Worm (Caenorhabditis elegans) whole organism, late embryonic: ENCODE data around the gene atat-2.

ENCODE experiments used
- C08G9.2 ChIP-seq: sonication (generic microtip); optimal IDR thresholded peaks from 2 replicates; lab custom pipeline; 2016; ENCODE audit warnings: mild to moderate bottlenecking, missing genetic modification characterization, moderate library complexity, missing compliant biosample characterization
- K02D7.2 ChIP-seq: sonication (generic microtip); optimal IDR thresholded peaks from 2 replicates; lab custom pipeline; 2017; ENCODE audit warnings: mild to moderate bottlenecking, missing genetic modification characterization, missing compliant biosample characterization
- K09A11.1 ChIP-seq: sonication (generic microtip); optimal IDR thresholded peaks from 2 replicates; lab custom pipeline; 2017; ENCODE audit warnings: antibody characterized with exemption, mild to moderate bottlenecking, missing genetic modification characterization, missing compliant biosample characterization; ENCODE audit not compliant: insufficient read depth
- ahr-1 ChIP-seq: sonication (generic microtip); optimal IDR thresholded peaks from 2 replicates; lab custom pipeline; 2016; ENCODE audit warnings: missing genetic modification characterization, missing compliant biosample characterization
- ama-1 ChIP-seq: fragments of 150-350 bp; optimal IDR thresholded peaks from 2 replicates; lab custom pipeline; 2014
- ceh-18 ChIP-seq: sonication (generic microtip); optimal IDR thresholded peaks from 2 replicates; lab custom pipeline; 2016; ENCODE audit warnings: missing genetic modification characterization, missing compliant biosample characterization
- ceh-19 ChIP-seq: fragments of 200-800 bp; sonication (Bioruptor generic); optimal IDR thresholded peaks from 2 replicates; lab custom pipeline; 2018; ENCODE audit warnings: mild to moderate bottlenecking, missing genetic modification characterization, missing compliant biosample characterization
- ceh-2 ChIP-seq: sonication (generic microtip); optimal IDR thresholded peaks from 2 replicates; lab custom pipeline; 2016; ENCODE audit warnings: missing genotype, missing genetic modification characterization, missing compliant biosample characterization
- ceh-22 ChIP-seq: sonication (generic microtip); optimal IDR thresholded peaks from 2 replicates; lab custom pipeline; 2017; ENCODE audit warnings: missing biosample characterization, missing genetic modification characterization
- ceh-31 ChIP-seq: sonication (generic microtip); optimal IDR thresholded peaks from 2 replicates; lab custom pipeline; 2016; ENCODE audit warnings: missing genetic modification characterization, missing compliant biosample characterization
- ceh-34 ChIP-seq: sonication (generic microtip); optimal IDR thresholded peaks from 2 replicates; lab custom pipeline; 2016; ENCODE audit warnings: mild to moderate bottlenecking, missing genetic modification characterization, missing compliant biosample characterization
- ceh-45 ChIP-seq: fragments of 200-800 bp; sonication (Bioruptor generic); IDR thresholded peaks from 2 replicates; pipeline ENCODE4 v1.3.6; 2022; ENCODE audit warnings: missing genetic modification reagents, missing genetic modification characterization, missing compliant biosample characterization
- ceh-6 ChIP-seq: fragments of 200-800 bp; sonication (Bioruptor generic); optimal IDR thresholded peaks from 2 replicates; lab custom pipeline; 2018; ENCODE audit warnings: mild to moderate bottlenecking, missing genetic modification characterization, missing compliant biosample characterization
- ceh-9 ChIP-seq: sonication (generic microtip); optimal IDR thresholded peaks from 2 replicates; lab custom pipeline; 2016; ENCODE audit warnings: mild to moderate bottlenecking, missing genetic modification characterization, inconsistent platforms, missing compliant biosample characterization
- che-1 ChIP-seq: sonication (generic microtip); optimal IDR thresholded peaks from 2 replicates; lab custom pipeline; 2016; ENCODE audit warnings: mild to moderate bottlenecking, missing genetic modification characterization, missing compliant biosample characterization
- dve-1 ChIP-seq: sonication (generic microtip); optimal IDR thresholded peaks from 2 replicates; lab custom pipeline; 2017; ENCODE audit warnings: antibody characterized with exemption, mild to moderate bottlenecking, missing genetic modification characterization, missing compliant biosample characterization
- elt-2 ChIP-seq: sonication (generic microtip); optimal IDR thresholded peaks from 2 replicates; lab custom pipeline; 2016; ENCODE audit warnings: missing genetic modification reagents, missing genetic modification characterization, missing compliant biosample characterization
- elt-4 ChIP-seq: sonication (generic microtip); optimal IDR thresholded peaks from 2 replicates; lab custom pipeline; 2016; ENCODE audit warnings: missing genetic modification characterization, missing compliant biosample characterization
- ets-4 ChIP-seq: sonication (generic microtip); optimal IDR thresholded peaks from 2 replicates; lab custom pipeline; 2016; ENCODE audit warnings: missing genetic modification characterization, missing compliant biosample characterization
- eyg-1 ChIP-seq: sonication (generic microtip); optimal IDR thresholded peaks from 2 replicates; lab custom pipeline; 2016; ENCODE audit warnings: missing genotype, missing genetic modification characterization, missing compliant biosample characterization
- fax-1 ChIP-seq: sonication (generic microtip); optimal IDR thresholded peaks from 2 replicates; lab custom pipeline; 2016; ENCODE audit warnings: missing genotype, missing genetic modification characterization, missing compliant biosample characterization
- fkh-6 ChIP-seq: sonication (generic microtip); optimal IDR thresholded peaks from 2 replicates; lab custom pipeline; 2016; ENCODE audit warnings: missing genetic modification characterization, missing compliant biosample characterization
- gmeb-2 ChIP-seq: sonication (generic microtip); optimal IDR thresholded peaks from 2 replicates; lab custom pipeline; 2016; ENCODE audit warnings: missing genetic modification characterization, inconsistent platforms, missing compliant biosample characterization
- hlh-13 ChIP-seq: fragments of 200-800 bp; sonication (Bioruptor generic); optimal IDR thresholded peaks from 2 replicates; lab custom pipeline; 2018; ENCODE audit warnings: mild to moderate bottlenecking, missing genetic modification characterization, missing compliant biosample characterization
- hlh-15 ChIP-seq: sonication (generic microtip); optimal IDR thresholded peaks from 2 replicates; lab custom pipeline; 2016; ENCODE audit warnings: missing genetic modification characterization, missing compliant biosample characterization
- hlh-8 ChIP-seq: sonication (generic microtip); optimal IDR thresholded peaks from 2 replicates; lab custom pipeline; 2016; ENCODE audit warnings: missing genotype, missing genetic modification characterization, missing compliant biosample characterization
- lim-6 ChIP-seq: sonication (generic microtip); optimal IDR thresholded peaks from 2 replicates; lab custom pipeline; 2016; ENCODE audit warnings: missing genetic modification characterization, missing compliant biosample characterization
- lin-11 ChIP-seq: fragments of 200-800 bp; sonication (Bioruptor generic); optimal IDR thresholded peaks from 2 replicates; lab custom pipeline; 2018; ENCODE audit warnings: mild to moderate bottlenecking, missing genetic modification characterization, missing compliant biosample characterization
- madf-2 ChIP-seq: sonication (generic microtip); optimal IDR thresholded peaks from 2 replicates; lab custom pipeline; 2017; ENCODE audit warnings: missing genetic modification characterization, missing compliant biosample characterization
- mec-3 ChIP-seq: sonication (generic microtip); optimal IDR thresholded peaks from 2 replicates; lab custom pipeline; 2016; ENCODE audit warnings: borderline replicate concordance, missing genetic modification characterization, missing compliant biosample characterization
- nfya-1 ChIP-seq: sonication (generic microtip); optimal IDR thresholded peaks from 2 replicates; lab custom pipeline; 2017; ENCODE audit warnings: missing genetic modification characterization, mild to moderate bottlenecking, missing compliant biosample characterization, antibody characterized with exemption, moderate library complexity
- nhr-232 ChIP-seq: sonication (generic microtip); optimal IDR thresholded peaks from 2 replicates; lab custom pipeline; 2016; ENCODE audit warnings: missing genetic modification characterization, missing compliant biosample characterization
- odd-2 ChIP-seq: sonication (generic microtip); optimal IDR thresholded peaks from 2 replicates; lab custom pipeline; 2017; ENCODE audit warnings: antibody characterized with exemption, mild to moderate bottlenecking, missing genetic modification characterization, missing compliant biosample characterization
- pag-3 ChIP-seq: sonication (generic microtip); optimal IDR thresholded peaks from 2 replicates; lab custom pipeline; 2016; ENCODE audit warnings: missing compliant biosample characterization, missing genetic modification characterization, borderline replicate concordance
- pat-9 ChIP-seq: fragments of 200-800 bp; sonication (Bioruptor generic); optimal IDR thresholded peaks from 2 replicates; lab custom pipeline; 2018; ENCODE audit warnings: mild to moderate bottlenecking, missing genetic modification characterization, moderate library complexity, missing compliant biosample characterization
- pax-1 ChIP-seq: fragments of 150-350 bp; optimal IDR thresholded peaks from 2 replicates; lab custom pipeline; 2014; ENCODE audit warnings: missing biosample characterization, missing genetic modification characterization
- pha-2 ChIP-seq: sonication (generic microtip); optimal IDR thresholded peaks from 2 replicates; lab custom pipeline; 2017; ENCODE audit warnings: mild to moderate bottlenecking, missing genetic modification characterization, missing compliant biosample characterization
- pha-4 ChIP-seq: fragments of 150-350 bp; optimal IDR thresholded peaks from 2 replicates; lab custom pipeline; 2018; ENCODE audit warnings: missing biosample characterization, missing genetic modification reagents, missing genetic modification characterization
- pqm-1 ChIP-seq: sonication (generic microtip); optimal IDR thresholded peaks from 2 replicates; lab custom pipeline; 2016; ENCODE audit warnings: missing genetic modification characterization, missing compliant biosample characterization
- ref-2 ChIP-seq: sonication (generic microtip); optimal IDR thresholded peaks from 2 replicates; lab custom pipeline; 2016; ENCODE audit warnings: missing genetic modification characterization, missing compliant biosample characterization
- sdc-2 ChIP-seq: sonication (generic microtip); optimal IDR thresholded peaks from 2 replicates; lab custom pipeline; 2016; ENCODE audit warnings: missing genotype, missing genetic modification characterization, missing compliant biosample characterization
- sox-2 ChIP-seq: fragments of 200-800 bp; sonication (Bioruptor generic); IDR thresholded peaks from 2 replicates; pipeline ENCODE4 v1.3.6; 2022; ENCODE audit warnings: missing genetic modification reagents, missing genetic modification characterization, missing compliant biosample characterization
- sox-4 ChIP-seq: sonication (generic microtip); optimal IDR thresholded peaks from 2 replicates; lab custom pipeline; 2017; ENCODE audit warnings: mild to moderate bottlenecking, missing genetic modification characterization, inconsistent platforms, missing compliant biosample characterization
- syd-9 ChIP-seq: sonication (generic microtip); optimal IDR thresholded peaks from 2 replicates; lab custom pipeline; 2016; ENCODE audit warnings: mild to moderate bottlenecking, missing genetic modification characterization, moderate library complexity, missing compliant biosample characterization
- tbx-7 ChIP-seq: sonication (generic microtip); optimal IDR thresholded peaks from 2 replicates; lab custom pipeline; 2016; ENCODE audit warnings: missing genotype, missing genetic modification characterization, missing compliant biosample characterization
- unc-3 ChIP-seq, 2 experiments: fragments of 200-800 bp in 1 of 2; sonication (Bioruptor generic) in 1 of 2; sonication (generic microtip) in 1 of 2; conservative IDR thresholded peaks in 1 of 2; optimal IDR thresholded peaks in 1 of 2; 2 replicates each; pipeline versions ENCODE4 v1.3.6 to Lab custom; 2016 to 2022; ENCODE audit warnings: missing compliant biosample characterization in 2 of 2, missing genetic modification characterization in 2 of 2, missing genetic modification reagents in 1 of 2
- unc-86 ChIP-seq: sonication (generic microtip); optimal IDR thresholded peaks from 2 replicates; lab custom pipeline; 2016; ENCODE audit warnings: missing genetic modification characterization, missing compliant biosample characterization
- zip-5 ChIP-seq: sonication (generic microtip); optimal IDR thresholded peaks from 2 replicates; lab custom pipeline; 2016; ENCODE audit warnings: missing genetic modification characterization, missing compliant biosample characterization
- ztf-16 ChIP-seq: sonication (generic microtip); optimal IDR thresholded peaks from 2 replicates; lab custom pipeline; 2017; ENCODE audit warnings: missing genetic modification characterization, missing compliant biosample characterization

atat-2 gene

DNA sequence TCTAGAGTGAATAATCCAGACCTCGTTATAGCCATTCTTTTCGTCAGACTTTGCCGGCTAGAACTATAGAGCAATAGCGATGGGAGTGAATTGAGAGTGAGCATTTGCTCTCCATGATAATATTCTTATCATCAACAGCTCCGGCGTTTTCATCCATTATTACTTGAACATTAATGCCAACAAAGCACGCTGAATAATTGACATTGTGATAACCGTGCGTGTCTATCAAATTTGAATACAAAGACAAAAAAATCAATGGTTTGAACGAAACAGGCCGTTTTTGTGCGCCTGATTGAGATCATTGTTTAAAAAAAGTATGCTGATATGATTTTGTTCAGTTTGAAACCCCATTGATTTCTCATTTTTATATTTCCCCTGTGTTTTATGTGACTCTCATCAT, 9.3 kb upstream of the atat-2 start, which contains the start of gene dct-11:
Gene dct-11, minus strand, starts transcription at position 136 of the 400 bp plus-strand sequence.
- TF ChIP-seq ceh-18 (tag; lab: Kevin White, UChicago), result no peak
- peak; percentile 16 for TF ChIP-seq dve-1 (tag; lab: Kevin White, UChicago)
- TF ChIP-seq elt-2 (tag; lab: Kevin White, UChicago), result peak; percentile 30
- TF ChIP-seq, all 69 proteins: peak for 2

DNA sequence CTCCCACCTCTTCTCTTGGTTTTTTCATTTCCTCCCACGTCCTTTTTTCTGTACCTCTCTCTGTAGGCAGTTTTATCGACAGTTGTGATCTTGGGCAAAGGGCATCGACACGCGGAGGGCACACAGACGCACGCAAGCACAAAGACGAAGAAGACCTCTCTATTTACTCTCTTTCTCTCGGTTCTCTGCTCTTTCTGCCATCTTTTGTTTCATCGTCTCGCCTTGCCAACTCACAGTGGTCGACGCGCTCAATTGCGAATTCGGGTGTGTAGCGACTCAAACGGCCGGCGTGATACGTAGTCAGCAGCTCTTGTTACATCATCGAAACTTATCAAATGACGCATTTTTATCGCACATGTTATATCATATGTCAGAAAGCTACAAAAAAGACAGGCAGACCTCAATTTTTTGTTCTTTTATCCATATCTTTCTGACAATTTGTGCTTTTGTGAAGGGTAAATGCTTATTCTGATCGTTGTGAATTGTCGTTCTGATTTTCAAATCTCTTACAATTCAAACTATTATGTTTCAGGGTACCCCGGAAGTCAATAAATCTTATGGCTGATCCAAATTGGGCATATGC, 7.7 kb upstream of the atat-2 start, which contains the start of gene puf-9:
Gene puf-9, plus strand, starts transcription at position 533 of the 583 bp plus-strand sequence.
- peak; percentile 54 for TF ChIP-seq pat-9 (tag; lab: Kevin White, UChicago)
- TF ChIP-seq unc-86 (tag; lab: Kevin White, UChicago), result peak; percentile 46
- TF ChIP-seq ceh-2 (tag; lab: Kevin White, UChicago), result peak; percentile 57
- TF ChIP-seq syd-9 (tag; lab: Kevin White, UChicago), result peak; percentile 71
- TF ChIP-seq pag-3 (tag; lab: Kevin White, UChicago), result no peak
- TF ChIP-seq ets-4 (tag; lab: Kevin White, UChicago), result peak; percentile 72
- TF ChIP-seq hlh-15 (tag; lab: Kevin White, UChicago), result no peak
- TF ChIP-seq pha-2 (tag; lab: Kevin White, UChicago), result peak; percentile 46
- peak; percentile 22 for TF ChIP-seq gmeb-2
- TF ChIP-seq elt-2 (tag; lab: Kevin White, UChicago), result peak; percentile 97
- peak; percentile 25 for TF ChIP-seq K02D7.2
- TF ChIP-seq ceh-19, result peak; percentile 71
- TF ChIP-seq ceh-18 (tag; lab: Kevin White, UChicago), result peak; percentile 99
- peak; percentile 62 for TF ChIP-seq madf-2
- no peak for TF ChIP-seq unc-3 (GFP tag; conservative IDR thresholded peaks at IDR 0.05; lab: Robert Waterston, UW)
- peak; percentile 51 for TF ChIP-seq unc-3 (tag; optimal IDR thresholded peaks at IDR 0.05; lab: Kevin White, UChicago)
- no peak for TF ChIP-seq ceh-9
- TF ChIP-seq ceh-34 (tag; lab: Kevin White, UChicago), result peak; percentile 99
- TF ChIP-seq fax-1 (tag; lab: Kevin White, UChicago), result peak; percentile 32
- TF ChIP-seq C08G9.2 (tag; lab: Kevin White, UChicago), result peak; percentile 55
- TF ChIP-seq dve-1 (tag; lab: Kevin White, UChicago), result peak; percentile 97
- peak; percentile 94 for TF ChIP-seq ref-2 (tag; lab: Kevin White, UChicago)
- TF ChIP-seq tbx-7 (tag; lab: Kevin White, UChicago), result peak; percentile 30
- TF ChIP-seq ceh-45 (GFP tag; lab: Robert Waterston, UW), result no peak
- TF ChIP-seq pqm-1 (tag; lab: Kevin White, UChicago), result peak; percentile 71
- TF ChIP-seq sox-2, result peak; percentile 70
- TF ChIP-seq hlh-8 (tag; lab: Kevin White, UChicago), result peak; percentile 9
- peak; percentile 49 for TF ChIP-seq ceh-6 (GFP tag; lab: Kevin White, UChicago)
- no peak for TF ChIP-seq lin-11 (tag; lab: Kevin White, UChicago)
- peak; percentile 78 for TF ChIP-seq pax-1
- TF ChIP-seq eyg-1 (tag; lab: Kevin White, UChicago), result no peak
- TF ChIP-seq ahr-1 (tag; lab: Kevin White, UChicago), result no peak
- peak; percentile 92 for TF ChIP-seq nfya-1
- no peak for TF ChIP-seq zip-5 (tag; lab: Kevin White, UChicago)
- TF ChIP-seq ceh-31 (tag; lab: Kevin White, UChicago), result peak; percentile 95
- TF ChIP-seq ztf-16 (tag; lab: Kevin White, UChicago), result no peak
- no peak for TF ChIP-seq hlh-13 (GFP tag; lab: Kevin White, UChicago)
- no peak for TF ChIP-seq mec-3 (tag; lab: Kevin White, UChicago)
- peak; percentile 25 for TF ChIP-seq che-1 (tag; lab: Kevin White, UChicago)
- peak; percentile 86 for TF ChIP-seq sdc-2 (tag; lab: Kevin White, UChicago)
- TF ChIP-seq fkh-6 (tag; lab: Kevin White, UChicago), result peak; percentile 33
- no peak for TF ChIP-seq ceh-22 (tag; lab: Kevin White, UChicago)
- peak; percentile 22 for TF ChIP-seq nhr-232
- no peak for TF ChIP-seq ama-1
- no peak for TF ChIP-seq elt-4 (tag; lab: Kevin White, UChicago)
- TF ChIP-seq lim-6 (tag; lab: Kevin White, UChicago), result peak; percentile 52
- no peak for TF ChIP-seq odd-2
- TF ChIP-seq K09A11.1, result peak; percentile 57
- no peak for TF ChIP-seq sox-4 (tag; lab: Kevin White, UChicago)
- no peak for TF ChIP-seq pha-4 (tag; lab: Kevin White, UChicago)
